Fruit fly (Drosophila melanogaster): ENCODE measurements around the gene vilya.

Gene vilya

DNA sequence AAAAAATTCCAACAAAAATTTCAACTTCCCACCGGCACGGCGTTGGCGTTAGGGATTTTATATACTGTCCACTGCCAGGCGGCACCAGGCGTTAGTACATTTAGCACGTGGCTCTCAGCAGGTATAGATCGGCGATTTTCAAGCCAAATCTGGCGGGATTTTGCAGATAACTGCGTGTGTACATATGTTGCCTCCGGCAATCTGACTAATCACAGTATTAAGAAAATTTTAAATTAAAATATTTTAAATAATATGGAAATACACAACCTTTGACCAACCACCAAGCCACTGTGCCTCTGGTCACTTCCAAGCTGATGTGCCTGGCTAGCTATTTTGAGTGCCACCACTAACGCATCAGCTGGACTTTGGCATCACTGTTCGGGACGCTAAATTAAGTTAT lies 5.6 kb downstream of the vilya start, which contains the start of the genes ttm50 and CG2712 (continued):
- no peak for TF ChIP-seq aop (GFP tag; IDR thresholded peaks at IDR 0.05)
- peak; percentile 88 for TF ChIP-seq CG9797 (GFP tag; optimal IDR thresholded peaks at IDR 0.05)
- TF ChIP-seq gem (tag; optimal IDR thresholded peaks at IDR 0.05): no peak
- no peak for TF ChIP-seq bcd (GFP tag; optimal IDR thresholded peaks at IDR 0.05)
- TF ChIP-seq CG8359 (GFP tag; optimal IDR thresholded peaks at IDR 0.05; ENCODE audit: borderline replicate concordance): no peak
- TF ChIP-seq Mrtf (GFP tag; IDR thresholded peaks at IDR 0.05): peak; percentile 53; the same call in 1 of the 3 replicates
- peak; percentile 33 for TF ChIP-seq fd96Cb (tag; optimal IDR thresholded peaks at IDR 0.05)
- TF ChIP-seq lbe (GFP tag; optimal IDR thresholded peaks at IDR 0.05): peak; percentile 13
- TF ChIP-seq Nf-YB (GFP tag; optimal IDR thresholded peaks at IDR 0.05): peak; percentile 38
- TF ChIP-seq ranshi (GFP tag; IDR thresholded peaks at IDR 0.05): peak; percentile 29; the same call in 1 of the 2 replicates
- TF ChIP-seq btn (GFP tag; optimal IDR thresholded peaks at IDR 0.05): no peak
- TF ChIP-seq CG2120 (GFP tag; optimal IDR thresholded peaks at IDR 0.05): peak; percentile 54
- TF ChIP-seq CG32767 (GFP tag; IDR thresholded peaks at IDR 0.05): no peak
- no peak for TF ChIP-seq CG8290 (GFP tag; optimal IDR thresholded peaks at IDR 0.05)
- TF ChIP-seq CG8290 (tag; optimal IDR thresholded peaks at IDR 0.05): peak in 1 of 2 experiments; percentile 32
- no peak for TF ChIP-seq TFAM (GFP tag; optimal IDR thresholded peaks at IDR 0.05)
- TF ChIP-seq bab2 (GFP tag; optimal IDR thresholded peaks at IDR 0.05): peak; percentile 0
- TF ChIP-seq CG14441 (GFP tag; IDR thresholded peaks at IDR 0.05): peak; percentile 28; the same call in 1 of the 2 replicates
- peak; percentile 57 to 93 for TF ChIP-seq crp (GFP tag; optimal IDR thresholded peaks at IDR 0.05)
- no peak for TF ChIP-seq CG1832 (GFP tag; optimal IDR thresholded peaks at IDR 0.05)
- no peak for TF ChIP-seq CG6854 (GFP tag; optimal IDR thresholded peaks at IDR 0.05)
- no peak for TF ChIP-seq Myb (GFP tag; optimal IDR thresholded peaks at IDR 0.05)
- peak; percentile 66 for TF ChIP-seq Tbp (GFP tag; optimal IDR thresholded peaks at IDR 0.05)
- TF ChIP-seq pnt (GFP tag; optimal IDR thresholded peaks at IDR 0.05): no peak
- peak; percentile 63 for TF ChIP-seq Dek (tag; optimal IDR thresholded peaks at IDR 0.05)
- no peak for TF ChIP-seq Hey (tag; optimal IDR thresholded peaks at IDR 0.05)
- 0 out of 3 replicates have a peak, but pooled peaks have one; percentile 34 for TF ChIP-seq otp (GFP tag; IDR thresholded peaks at IDR 0.05)
- TF ChIP-seq al (GFP tag; IDR thresholded peaks at IDR 0.05): peak; percentile 60
- TF ChIP-seq vfl (GFP tag; optimal IDR thresholded peaks at IDR 0.05): peak; percentile 6
- peak; percentile 51; the same call in 1 of the 2 replicates for TF ChIP-seq Oaz (GFP tag; IDR thresholded peaks at IDR 0.05)
- TF ChIP-seq lola (GFP tag; optimal IDR thresholded peaks at IDR 0.05): peak in 1 of 3 experiments; percentile 65
- TF ChIP-seq seq (GFP tag; IDR thresholded peaks at IDR 0.05): no peak
- TF ChIP-seq CG1529 (GFP tag; optimal IDR thresholded peaks at IDR 0.05): no peak
- no peak for TF ChIP-seq nerfin-2 (GFP tag; IDR thresholded peaks at IDR 0.05; ENCODE audit: partially characterized antibody)
- no peak for TF ChIP-seq ash1 (GFP tag; optimal IDR thresholded peaks at IDR 0.05)
- no peak for TF ChIP-seq pros (GFP tag; optimal IDR thresholded peaks at IDR 0.05)
- peak; percentile 22 for TF ChIP-seq HHEX (GFP tag; optimal IDR thresholded peaks at IDR 0.05)
- no peak for TF ChIP-seq CG2875 (GFP tag; optimal IDR thresholded peaks at IDR 0.05)
- 0 out of 3 replicates have a peak, but pooled peaks have one; percentile 54 for TF ChIP-seq ken (GFP tag; IDR thresholded peaks at IDR 0.05)
- TF ChIP-seq cas (GFP tag; IDR thresholded peaks at IDR 0.05): no peak
- peak; percentile 50 for TF ChIP-seq CG4617 (GFP tag; optimal IDR thresholded peaks at IDR 0.05; ENCODE audit: borderline replicate concordance)
- TF ChIP-seq lmd (GFP tag; IDR thresholded peaks at IDR 0.05): peak; percentile 58; the same call in 1 of the 2 replicates
- peak; percentile 70 for TF ChIP-seq CG9727 (GFP tag; optimal IDR thresholded peaks at IDR 0.05)
- no peak for TF ChIP-seq CG10565 (GFP tag; optimal IDR thresholded peaks at IDR 0.05)
- no peak for TF ChIP-seq CG10209 (GFP tag; optimal IDR thresholded peaks at IDR 0.05)
- no peak for TF ChIP-seq schlank (tag; optimal IDR thresholded peaks at IDR 0.05)
- peak; percentile 21 to 52 for TF ChIP-seq dpn (GFP tag; optimal IDR thresholded peaks at IDR 0.05)
- no peak for TF ChIP-seq CG5245 (GFP tag; optimal IDR thresholded peaks at IDR 0.05)
- peak; percentile 5 for TF ChIP-seq CG4820 (GFP tag; optimal IDR thresholded peaks at IDR 0.05)
- peak; percentile 81 for TF ChIP-seq CG14710 (tag; optimal IDR thresholded peaks at IDR 0.05)
- TF ChIP-seq CG9609 (GFP tag; optimal IDR thresholded peaks at IDR 0.05): no peak
